Fruit fly (Drosophila melanogaster) whole organism, embryonic: ENCODE measurements around the gene CG8312.

ENCODE experiments used
- Atf-2 ChIP-seq: fragments of 200-800 bp; sonication (Bioruptor generic); optimal IDR thresholded peaks from 2 replicates; lab custom pipeline; 2016; ENCODE audit warnings: missing biosample characterization, missing genetic modification characterization
- Bgb ChIP-seq: fragments of 200-800 bp; sonication (Bioruptor generic); IDR thresholded peaks from 2 replicates; pipeline ENCODE4 v1.3.6; 2022; ENCODE audit warnings: missing biosample characterization, missing genetic modification characterization; ENCODE audit not compliant: partially characterized antibody
- CG11504 ChIP-seq: fragments of 200-800 bp; sonication (Bioruptor generic); optimal IDR thresholded peaks from 3 replicates; lab custom pipeline; 2019; ENCODE audit warnings: missing biosample characterization, mild to moderate bottlenecking, missing genetic modification characterization, moderate library complexity
- CG12769 ChIP-seq: fragments of 200-800 bp; sonication (Bioruptor generic); optimal IDR thresholded peaks from 2 replicates; lab custom pipeline; 2019; ENCODE audit warnings: missing biosample characterization, mild to moderate bottlenecking, missing genetic modification characterization, moderate library complexity
- CG14667 ChIP-seq: fragments of 200-800 bp; sonication (Bioruptor generic); IDR thresholded peaks from 2 replicates; pipeline ENCODE4 v1.3.6; 2022; ENCODE audit warnings: missing biosample characterization, missing genetic modification characterization
- CG14860 ChIP-seq: fragments of 200-800 bp; sonication (Bioruptor generic); IDR thresholded peaks from 3 replicates; pipeline ENCODE4 v1.3.6; 2022; ENCODE audit warnings: missing biosample characterization, missing genetic modification characterization; ENCODE audit not compliant: partially characterized antibody
- CG15269 ChIP-seq: fragments of 200-800 bp; sonication (Bioruptor generic); optimal IDR thresholded peaks from 2 replicates; lab custom pipeline; 2018; ENCODE audit warnings: missing biosample characterization, mild to moderate bottlenecking, missing genetic modification characterization, moderate library complexity
- CG1529 ChIP-seq: fragments of 200-800 bp; sonication (Bioruptor generic); optimal IDR thresholded peaks from 3 replicates; lab custom pipeline; 2018; ENCODE audit warnings: missing biosample characterization, missing genetic modification characterization
- CG15696 ChIP-seq: fragments of 200-800 bp; sonication (Bioruptor generic); optimal IDR thresholded peaks from 2 replicates; lab custom pipeline; 2019; ENCODE audit warnings: missing biosample characterization, mild to moderate bottlenecking, missing genetic modification characterization, moderate library complexity
- CG16813 ChIP-seq: fragments of 200-800 bp; sonication (Bioruptor generic); IDR thresholded peaks from 3 replicates; pipeline ENCODE4 v1.3.6; 2022; ENCODE audit warnings: missing biosample characterization, missing genetic modification characterization; ENCODE audit not compliant: partially characterized antibody
- CG17612 ChIP-seq: fragments of 200-800 bp; sonication (Bioruptor generic); IDR thresholded peaks from 2 replicates; pipeline ENCODE4 v1.3.6; 2022; ENCODE audit warnings: missing biosample characterization, missing genetic modification characterization
- CG18599 ChIP-seq: fragments of 200-800 bp; sonication (Bioruptor generic); optimal IDR thresholded peaks from 3 replicates; lab custom pipeline; 2017; ENCODE audit warnings: missing biosample characterization, missing genetic modification characterization, mild to moderate bottlenecking, moderate library complexity, missing genetic modification reagents
- CG30403 ChIP-seq: fragments of 200-800 bp; sonication (Bioruptor generic); optimal IDR thresholded peaks from 3 replicates; lab custom pipeline; 2016; ENCODE audit warnings: missing biosample characterization, missing genetic modification characterization
- CG3838 ChIP-seq: fragments of 200-800 bp; sonication (Bioruptor generic); optimal IDR thresholded peaks from 3 replicates; lab custom pipeline; 2016; ENCODE audit warnings: missing biosample characterization, missing genetic modification characterization
- CG6654 ChIP-seq: fragments of 200-800 bp; sonication (Bioruptor generic); optimal IDR thresholded peaks from 2 replicates; lab custom pipeline; 2017; ENCODE audit warnings: missing biosample characterization, mild to moderate bottlenecking, missing genetic modification characterization
- CG6791 ChIP-seq: fragments of 200-800 bp; sonication (Bioruptor generic); IDR thresholded peaks from 3 replicates; pipeline ENCODE4 v1.3.6; 2022; ENCODE audit warnings: missing biosample characterization, missing genetic modification characterization; ENCODE audit not compliant: partially characterized antibody
- CG8478 ChIP-seq: fragments of >200 bp; optimal IDR thresholded peaks from 2 replicates; lab custom pipeline; 2018
- D19B ChIP-seq: fragments of 200-800 bp; sonication (Bioruptor generic); optimal IDR thresholded peaks from 2 replicates; lab custom pipeline; 2017; ENCODE audit warnings: missing biosample characterization, mild to moderate bottlenecking, missing genetic modification characterization
- Dll ChIP-seq: fragments of 200-800 bp; sonication (Bioruptor generic); IDR thresholded peaks from 4 replicates; pipeline ENCODE4 v1.3.6; 2022; ENCODE audit warnings: missing biosample characterization, missing genetic modification characterization; ENCODE audit not compliant: partially characterized antibody
- Doc2 ChIP-seq: fragments of 200-800 bp; sonication (Bioruptor generic); IDR thresholded peaks from 2 replicates; pipeline ENCODE4 v1.3.6; 2022; ENCODE audit warnings: missing biosample characterization, missing genetic modification characterization
- Elba2 ChIP-seq: fragments of 200-800 bp; sonication (Bioruptor generic); optimal IDR thresholded peaks from 3 replicates; lab custom pipeline; 2016; ENCODE audit warnings: missing biosample characterization, missing genetic modification characterization
- HLH4C ChIP-seq: fragments of 200-800 bp; sonication (Bioruptor generic); IDR thresholded peaks from 3 replicates; pipeline ENCODE4 v1.3.6; 2022; ENCODE audit warnings: missing biosample characterization, missing genetic modification characterization; ENCODE audit not compliant: partially characterized antibody
- Hsf ChIP-seq: fragments of 200-800 bp; sonication (Bioruptor generic); optimal IDR thresholded peaks from 3 replicates; lab custom pipeline; 2016; ENCODE audit warnings: missing biosample characterization, missing genetic modification characterization
- Jarid2 ChIP-seq: fragments of 200-800 bp; sonication (Bioruptor generic); optimal IDR thresholded peaks from 3 replicates; lab custom pipeline; 2017; ENCODE audit warnings: mild to moderate bottlenecking, missing biosample characterization, missing genetic modification reagents, missing genetic modification characterization
- Nf-YA ChIP-seq: fragments of 200-800 bp; sonication (Bioruptor generic); IDR thresholded peaks from 2 replicates; pipeline ENCODE4 v1.3.6; 2022; ENCODE audit warnings: missing biosample characterization, missing genetic modification characterization
- Pdp1 ChIP-seq, 2 experiments: fragments of 200-800 bp; sonication (Bioruptor generic); optimal IDR thresholded peaks; 3 replicates each; lab custom pipeline; 2016; ENCODE audit warnings: missing biosample characterization in 2 of 2, missing genetic modification characterization in 2 of 2, mild to moderate bottlenecking in 1 of 2, moderate library complexity in 1 of 2
- Scr ChIP-seq: fragments of 200-800 bp; sonication (Bioruptor generic); IDR thresholded peaks from 2 replicates; pipeline ENCODE4 v1.3.6; 2022; ENCODE audit warnings: missing biosample characterization, missing genetic modification characterization; ENCODE audit not compliant: partially characterized antibody
- ash1 ChIP-seq: fragments of 200-800 bp; sonication (Bioruptor generic); optimal IDR thresholded peaks from 2 replicates; lab custom pipeline; 2018; ENCODE audit warnings: missing biosample characterization, mild to moderate bottlenecking, missing genetic modification characterization
- bab2 ChIP-seq: fragments of 200-800 bp; sonication (Bioruptor generic); optimal IDR thresholded peaks from 2 replicates; lab custom pipeline; 2016; ENCODE audit warnings: missing biosample characterization, missing genetic modification characterization
- bbx ChIP-seq: fragments of 200-800 bp; sonication (Bioruptor generic); IDR thresholded peaks from 2 replicates; pipeline ENCODE4 v1.3.6; 2022; ENCODE audit warnings: missing biosample characterization, missing genetic modification characterization; ENCODE audit not compliant: partially characterized antibody
- en ChIP-seq: fragments of 200-800 bp; sonication (Bioruptor generic); optimal IDR thresholded peaks from 2 replicates; lab custom pipeline; 2016; ENCODE audit warnings: missing biosample characterization, missing genetic modification characterization
- fd96Cb ChIP-seq: fragments of 200-800 bp; sonication (Bioruptor generic); optimal IDR thresholded peaks from 2 replicates; lab custom pipeline; 2018; ENCODE audit warnings: missing biosample characterization, mild to moderate bottlenecking, missing genetic modification characterization, moderate library complexity
- gcm2 ChIP-seq: fragments of 200-800 bp; sonication (Bioruptor generic); optimal IDR thresholded peaks from 2 replicates; lab custom pipeline; 2016; ENCODE audit warnings: missing biosample characterization, missing genetic modification characterization
- grau ChIP-seq: fragments of 200-800 bp; optimal IDR thresholded peaks from 3 replicates; lab custom pipeline; 2019; ENCODE audit warnings: missing biosample characterization, mild to moderate bottlenecking, missing genetic modification characterization, moderate library complexity
- hb ChIP-seq: fragments of 200-800 bp; sonication (Bioruptor generic); IDR thresholded peaks from 3 replicates; pipeline ENCODE4 v1.3.6; 2022; ENCODE audit warnings: missing biosample characterization, missing genetic modification characterization; ENCODE audit not compliant: partially characterized antibody
- hkb ChIP-seq, 2 experiments: fragments of 200-800 bp in 1 of 2; fragments of >200 bp in 1 of 2; sonication (Bioruptor generic) in 1 of 2; IDR thresholded peaks in 1 of 2; optimal IDR thresholded peaks in 1 of 2; 2 replicates each; pipeline versions ENCODE4 v1.3.6 to Lab custom; 2017 to 2022; ENCODE audit warnings: missing biosample characterization in 1 of 2, missing genetic modification characterization in 1 of 2
- jigr1 ChIP-seq: fragments of 200-800 bp; sonication (Bioruptor generic); IDR thresholded peaks from 3 replicates; pipeline ENCODE4 v1.3.6; 2022; ENCODE audit warnings: missing biosample characterization, missing genetic modification characterization
- ken ChIP-seq: fragments of 200-800 bp; sonication (Bioruptor generic); IDR thresholded peaks from 3 replicates; pipeline ENCODE4 v1.3.6; 2022; ENCODE audit warnings: missing biosample characterization, missing genetic modification characterization
- lbe ChIP-seq: fragments of 200-800 bp; sonication (Bioruptor generic); optimal IDR thresholded peaks from 2 replicates; lab custom pipeline; 2016; ENCODE audit warnings: missing biosample characterization, mild to moderate bottlenecking, missing genetic modification characterization
- nerfin-2 ChIP-seq: fragments of 200-800 bp; sonication (Bioruptor generic); IDR thresholded peaks from 2 replicates; pipeline ENCODE4 v1.3.6; 2022; ENCODE audit warnings: missing biosample characterization, missing genetic modification characterization; ENCODE audit not compliant: partially characterized antibody
- row ChIP-seq: fragments of 200-800 bp; sonication (Bioruptor generic); IDR thresholded peaks from 3 replicates; pipeline ENCODE4 v1.3.6; 2022; ENCODE audit warnings: missing biosample characterization, missing genetic modification characterization
- tna ChIP-seq: fragments of 200-800 bp; sonication (Bioruptor generic); IDR thresholded peaks from 2 replicates; pipeline ENCODE4 v1.3.6; 2022; ENCODE audit warnings: missing biosample characterization, missing genetic modification characterization; ENCODE audit not compliant: partially characterized antibody
- toy ChIP-seq: fragments of 200-800 bp; sonication (Bioruptor generic); IDR thresholded peaks from 2 replicates; pipeline ENCODE4 v1.3.6; 2022; ENCODE audit warnings: missing biosample characterization, missing genetic modification characterization
- vnd ChIP-seq: fragments of 200-800 bp; sonication (Bioruptor generic); IDR thresholded peaks from 3 replicates; pipeline ENCODE4 v1.3.6; 2022; ENCODE audit warnings: missing biosample characterization, missing genetic modification characterization; ENCODE audit not compliant: partially characterized antibody
- vvl ChIP-seq: fragments of 200-800 bp; sonication (Bioruptor generic); IDR thresholded peaks from 2 replicates; pipeline ENCODE4 v1.3.6; 2022; ENCODE audit warnings: missing biosample characterization, missing genetic modification characterization
- wdn ChIP-seq: fragments of 200-800 bp; sonication (Bioruptor generic); IDR thresholded peaks from 2 replicates; pipeline ENCODE4 v1.3.6; 2022; ENCODE audit warnings: missing biosample characterization, missing genetic modification characterization
- zen2 ChIP-seq: fragments of 200-800 bp; sonication (Bioruptor generic); IDR thresholded peaks from 3 replicates; pipeline ENCODE4 v1.3.6; 2022; ENCODE audit warnings: missing biosample characterization, missing genetic modification characterization; ENCODE audit not compliant: partially characterized antibody

Gene CG8312

dm6 chr3R:9608206-9608605, 17.1 kb downstream of the CG8312 start (continued):
- TF ChIP-seq CG30403 (GFP tag; lab: Kevin White, UChicago), result no peak
- TF ChIP-seq CG15696, result no peak
- TF ChIP-seq CG14860 (GFP tag; lab: Robert Waterston, UW), result peak; percentile 68; the same call in 2 of the 3 replicates
- TF ChIP-seq Jarid2 (GFP tag; lab: Kevin White, UChicago), result no peak
- TF ChIP-seq toy (GFP tag; lab: Robert Waterston, UW), result no peak
- peak; percentile 31; the same call in 1 of the 2 replicates for TF ChIP-seq bbx (GFP tag; lab: Robert Waterston, UW)
- TF ChIP-seq Dll (GFP tag; lab: Robert Waterston, UW), result 0 out of 4 replicates have a peak, but pooled peaks have one; percentile 19
- no peak for TF ChIP-seq wdn
- TF ChIP-seq ken (GFP tag; lab: Robert Waterston, UW), result no peak
- no peak for TF ChIP-seq CG6654 (GFP tag; lab: Kevin White, UChicago)
- no peak for TF ChIP-seq CG14667 (GFP tag; lab: Robert Waterston, UW)
- TF ChIP-seq fd96Cb (tag; lab: Kevin White, UChicago), result no peak
- TF ChIP-seq gcm2 (GFP tag; lab: Kevin White, UChicago), result no peak
- no peak for TF ChIP-seq CG17612 (GFP tag; lab: Robert Waterston, UW)
- peak in 1 of 2 experiments; percentile 67 for TF ChIP-seq Pdp1 (GFP tag; optimal IDR thresholded peaks at IDR 0.05; lab: Kevin White, UChicago)
- TF ChIP-seq zen2 (GFP tag; lab: Robert Waterston, UW), result no peak
- peak; percentile 62 for TF ChIP-seq nerfin-2 (GFP tag; lab: Robert Waterston, UW)
- TF ChIP-seq CG3838 (GFP tag; lab: Kevin White, UChicago), result no peak
- TF ChIP-seq CG16813 (GFP tag; lab: Robert Waterston, UW), result peak; percentile 60
- TF ChIP-seq hb, result 0 out of 3 replicates have a peak, but pooled peaks have one; percentile 20
- TF ChIP-seq hkb (optimal IDR thresholded peaks at IDR 0.05; lab: Kevin White, UChicago), result no peak
- TF ChIP-seq hkb (GFP tag; IDR thresholded peaks at IDR 0.05; lab: Robert Waterston, UW), result no peak
- TF ChIP-seq CG1529 (GFP tag; lab: Kevin White, UChicago), result no peak

- TF ChIP-seq CG16813 (GFP tag; lab: Robert Waterston, UW) (peak; percentile 69), CG6791 (GFP tag; lab: Robert Waterston, UW) (peak; percentile 49; the same call in 1 of the 3 replicates), bab2 (no peak), CG18599 (GFP tag; lab: Kevin White, UChicago) (peak; percentile 10), lbe (GFP tag; lab: Kevin White, UChicago) (peak; percentile 29), D19B (peak; percentile 81), HLH4C (GFP tag; lab: Robert Waterston, UW) (peak; percentile 87), CG15269 (peak; percentile 12), CG14860 (GFP tag; lab: Robert Waterston, UW) (peak; percentile 80), CG8478 (lab: Kevin White, UChicago) (no peak), Bgb (peak; percentile 38), CG12769 (tag; lab: Kevin White, UChicago) (peak; percentile 1), vnd (GFP tag; lab: Robert Waterston, UW) (peak; percentile 68), ash1 (GFP tag; lab: Kevin White, UChicago) (no peak), Elba2 (GFP tag; lab: Kevin White, UChicago) (no peak), vvl (GFP tag; lab: Robert Waterston, UW) (0 out of 2 replicates have a peak, but pooled peaks have one; percentile 40), bbx (GFP tag; lab: Robert Waterston, UW) (peak; percentile 33; the same call in 1 of the 2 replicates), grau (tag; lab: Kevin White, UChicago) (peak; percentile 1), hb (peak; percentile 64; the same call in 1 of the 3 replicates), Doc2 (GFP tag; lab: Robert Waterston, UW) (no peak), jigr1 (GFP tag; lab: Robert Waterston, UW) (no peak), Atf-2 (no peak), tna (GFP tag; lab: Robert Waterston, UW) (peak; percentile 75), CG11504 (tag; lab: Kevin White, UChicago) (peak; percentile 17), Nf-YA (GFP tag; lab: Robert Waterston, UW) (no peak), en (no peak), Scr (peak; percentile 56), Hsf (GFP tag; lab: Kevin White, UChicago) (no peak), row (GFP tag; lab: Robert Waterston, UW) (peak; percentile 40; the same call in 2 of the 3 replicates)
Observed at dm6 chr3R:9612217-9612616, 21.1 kb downstream of the CG8312 start.
